Worm (Caenorhabditis elegans) whole organism, late embryonic: Measurements from ENCODE around the gene F11D11.21.

Experiments used
- C08G9.2 ChIP-seq: sonication (generic microtip); optimal IDR thresholded peaks from 2 replicates; lab custom pipeline; 2016; ENCODE audit warnings: mild to moderate bottlenecking, missing genetic modification characterization, moderate library complexity, missing compliant biosample characterization
- C38D4.7 ChIP-seq: fragments of 200-800 bp; sonication (Bioruptor generic); optimal IDR thresholded peaks from 2 replicates; lab custom pipeline; 2018; ENCODE audit warnings: mild to moderate bottlenecking, missing genetic modification characterization, moderate library complexity, missing compliant biosample characterization
- K09A11.1 ChIP-seq: sonication (generic microtip); optimal IDR thresholded peaks from 2 replicates; lab custom pipeline; 2017; ENCODE audit warnings: antibody characterized with exemption, mild to moderate bottlenecking, missing genetic modification characterization, missing compliant biosample characterization; ENCODE audit not compliant: insufficient read depth
- Y22D7AL.16 ChIP-seq: sonication (generic microtip); optimal IDR thresholded peaks from 2 replicates; lab custom pipeline; 2016; ENCODE audit warnings: missing genetic modification characterization, missing compliant biosample characterization
- ahr-1 ChIP-seq: sonication (generic microtip); optimal IDR thresholded peaks from 2 replicates; lab custom pipeline; 2016; ENCODE audit warnings: missing genetic modification characterization, missing compliant biosample characterization
- ama-1 ChIP-seq: fragments of 150-350 bp; optimal IDR thresholded peaks from 2 replicates; lab custom pipeline; 2014
- ceh-14 ChIP-seq: sonication (generic microtip); optimal IDR thresholded peaks from 2 replicates; lab custom pipeline; 2016; ENCODE audit warnings: missing genotype, missing genetic modification characterization, missing compliant biosample characterization
- ceh-18 ChIP-seq: sonication (generic microtip); optimal IDR thresholded peaks from 2 replicates; lab custom pipeline; 2016; ENCODE audit warnings: missing genetic modification characterization, missing compliant biosample characterization
- ceh-19 ChIP-seq: fragments of 200-800 bp; sonication (Bioruptor generic); optimal IDR thresholded peaks from 2 replicates; lab custom pipeline; 2018; ENCODE audit warnings: mild to moderate bottlenecking, missing genetic modification characterization, missing compliant biosample characterization
- ceh-22 ChIP-seq: sonication (generic microtip); optimal IDR thresholded peaks from 2 replicates; lab custom pipeline; 2017; ENCODE audit warnings: missing biosample characterization, missing genetic modification characterization
- ceh-24 ChIP-seq: sonication (generic microtip); optimal IDR thresholded peaks from 2 replicates; lab custom pipeline; 2016; ENCODE audit warnings: mild to moderate bottlenecking, missing genetic modification characterization, missing compliant biosample characterization
- ceh-31 ChIP-seq: sonication (generic microtip); optimal IDR thresholded peaks from 2 replicates; lab custom pipeline; 2016; ENCODE audit warnings: missing genetic modification characterization, missing compliant biosample characterization
- ceh-45 ChIP-seq: fragments of 200-800 bp; sonication (Bioruptor generic); IDR thresholded peaks from 2 replicates; pipeline ENCODE4 v1.3.6; 2022; ENCODE audit warnings: missing genetic modification reagents, missing genetic modification characterization, missing compliant biosample characterization
- ceh-6 ChIP-seq: fragments of 200-800 bp; sonication (Bioruptor generic); optimal IDR thresholded peaks from 2 replicates; lab custom pipeline; 2018; ENCODE audit warnings: mild to moderate bottlenecking, missing genetic modification characterization, missing compliant biosample characterization
- ceh-9 ChIP-seq: sonication (generic microtip); optimal IDR thresholded peaks from 2 replicates; lab custom pipeline; 2016; ENCODE audit warnings: mild to moderate bottlenecking, missing genetic modification characterization, inconsistent platforms, missing compliant biosample characterization
- che-1 ChIP-seq: sonication (generic microtip); optimal IDR thresholded peaks from 2 replicates; lab custom pipeline; 2016; ENCODE audit warnings: mild to moderate bottlenecking, missing genetic modification characterization, missing compliant biosample characterization
- dmd-4 ChIP-seq: sonication (generic microtip); optimal IDR thresholded peaks from 2 replicates; lab custom pipeline; 2016; ENCODE audit warnings: borderline replicate concordance, missing genetic modification characterization, missing compliant biosample characterization
- dve-1 ChIP-seq: sonication (generic microtip); optimal IDR thresholded peaks from 2 replicates; lab custom pipeline; 2017; ENCODE audit warnings: antibody characterized with exemption, mild to moderate bottlenecking, missing genetic modification characterization, missing compliant biosample characterization
- elt-2 ChIP-seq: sonication (generic microtip); optimal IDR thresholded peaks from 2 replicates; lab custom pipeline; 2016; ENCODE audit warnings: missing genetic modification reagents, missing genetic modification characterization, missing compliant biosample characterization
- ets-4 ChIP-seq: sonication (generic microtip); optimal IDR thresholded peaks from 2 replicates; lab custom pipeline; 2016; ENCODE audit warnings: missing genetic modification characterization, missing compliant biosample characterization
- fax-1 ChIP-seq: sonication (generic microtip); optimal IDR thresholded peaks from 2 replicates; lab custom pipeline; 2016; ENCODE audit warnings: missing genotype, missing genetic modification characterization, missing compliant biosample characterization
- fkh-6 ChIP-seq: sonication (generic microtip); optimal IDR thresholded peaks from 2 replicates; lab custom pipeline; 2016; ENCODE audit warnings: missing genetic modification characterization, missing compliant biosample characterization
- gmeb-2 ChIP-seq: sonication (generic microtip); optimal IDR thresholded peaks from 2 replicates; lab custom pipeline; 2016; ENCODE audit warnings: missing genetic modification characterization, inconsistent platforms, missing compliant biosample characterization
- hlh-15 ChIP-seq: sonication (generic microtip); optimal IDR thresholded peaks from 2 replicates; lab custom pipeline; 2016; ENCODE audit warnings: missing genetic modification characterization, missing compliant biosample characterization
- hlh-6 ChIP-seq: sonication (generic microtip); optimal IDR thresholded peaks from 2 replicates; lab custom pipeline; 2016; ENCODE audit warnings: missing genotype, missing genetic modification characterization, missing compliant biosample characterization
- hlh-8 ChIP-seq: sonication (generic microtip); optimal IDR thresholded peaks from 2 replicates; lab custom pipeline; 2016; ENCODE audit warnings: missing genotype, missing genetic modification characterization, missing compliant biosample characterization
- lin-11 ChIP-seq: fragments of 200-800 bp; sonication (Bioruptor generic); optimal IDR thresholded peaks from 2 replicates; lab custom pipeline; 2018; ENCODE audit warnings: mild to moderate bottlenecking, missing genetic modification characterization, missing compliant biosample characterization
- madf-2 ChIP-seq: sonication (generic microtip); optimal IDR thresholded peaks from 2 replicates; lab custom pipeline; 2017; ENCODE audit warnings: missing genetic modification characterization, missing compliant biosample characterization
- mec-3 ChIP-seq: sonication (generic microtip); optimal IDR thresholded peaks from 2 replicates; lab custom pipeline; 2016; ENCODE audit warnings: borderline replicate concordance, missing genetic modification characterization, missing compliant biosample characterization
- nhr-232 ChIP-seq: sonication (generic microtip); optimal IDR thresholded peaks from 2 replicates; lab custom pipeline; 2016; ENCODE audit warnings: missing genetic modification characterization, missing compliant biosample characterization
- npax-4 ChIP-seq: sonication (generic microtip); optimal IDR thresholded peaks from 2 replicates; lab custom pipeline; 2016; ENCODE audit warnings: missing genetic modification characterization, missing compliant biosample characterization
- pag-3 ChIP-seq: sonication (generic microtip); optimal IDR thresholded peaks from 2 replicates; lab custom pipeline; 2016; ENCODE audit warnings: missing compliant biosample characterization, missing genetic modification characterization, borderline replicate concordance
- pat-9 ChIP-seq: fragments of 200-800 bp; sonication (Bioruptor generic); optimal IDR thresholded peaks from 2 replicates; lab custom pipeline; 2018; ENCODE audit warnings: mild to moderate bottlenecking, missing genetic modification characterization, moderate library complexity, missing compliant biosample characterization
- pha-2 ChIP-seq: sonication (generic microtip); optimal IDR thresholded peaks from 2 replicates; lab custom pipeline; 2017; ENCODE audit warnings: mild to moderate bottlenecking, missing genetic modification characterization, missing compliant biosample characterization
- pha-4 ChIP-seq: fragments of 150-350 bp; optimal IDR thresholded peaks from 2 replicates; lab custom pipeline; 2018; ENCODE audit warnings: missing biosample characterization, missing genetic modification reagents, missing genetic modification characterization
- ref-2 ChIP-seq: sonication (generic microtip); optimal IDR thresholded peaks from 2 replicates; lab custom pipeline; 2016; ENCODE audit warnings: missing genetic modification characterization, missing compliant biosample characterization
- tbx-2 ChIP-seq: sonication (generic microtip); optimal IDR thresholded peaks from 2 replicates; lab custom pipeline; 2016; ENCODE audit warnings: missing genetic modification characterization, missing compliant biosample characterization
- ttx-3 ChIP-seq: sonication (generic microtip); optimal IDR thresholded peaks from 2 replicates; lab custom pipeline; 2016; ENCODE audit warnings: missing genetic modification reagents, missing genetic modification characterization, missing compliant biosample characterization
- unc-3 ChIP-seq, 2 experiments: fragments of 200-800 bp in 1 of 2; sonication (Bioruptor generic) in 1 of 2; sonication (generic microtip) in 1 of 2; conservative IDR thresholded peaks in 1 of 2; optimal IDR thresholded peaks in 1 of 2; 2 replicates each; pipeline versions ENCODE4 v1.3.6 to Lab custom; 2016 to 2022; ENCODE audit warnings: missing compliant biosample characterization in 2 of 2, missing genetic modification characterization in 2 of 2, missing genetic modification reagents in 1 of 2
- unc-55 ChIP-seq: sonication (generic microtip); optimal IDR thresholded peaks from 2 replicates; lab custom pipeline; 2017; ENCODE audit warnings: missing biosample characterization, missing genetic modification reagents, missing genetic modification characterization
- unc-86 ChIP-seq: sonication (generic microtip); optimal IDR thresholded peaks from 2 replicates; lab custom pipeline; 2016; ENCODE audit warnings: missing genetic modification characterization, missing compliant biosample characterization
- zip-5 ChIP-seq: sonication (generic microtip); optimal IDR thresholded peaks from 2 replicates; lab custom pipeline; 2016; ENCODE audit warnings: missing genetic modification characterization, missing compliant biosample characterization

The F11D11.21 gene

DNA sequence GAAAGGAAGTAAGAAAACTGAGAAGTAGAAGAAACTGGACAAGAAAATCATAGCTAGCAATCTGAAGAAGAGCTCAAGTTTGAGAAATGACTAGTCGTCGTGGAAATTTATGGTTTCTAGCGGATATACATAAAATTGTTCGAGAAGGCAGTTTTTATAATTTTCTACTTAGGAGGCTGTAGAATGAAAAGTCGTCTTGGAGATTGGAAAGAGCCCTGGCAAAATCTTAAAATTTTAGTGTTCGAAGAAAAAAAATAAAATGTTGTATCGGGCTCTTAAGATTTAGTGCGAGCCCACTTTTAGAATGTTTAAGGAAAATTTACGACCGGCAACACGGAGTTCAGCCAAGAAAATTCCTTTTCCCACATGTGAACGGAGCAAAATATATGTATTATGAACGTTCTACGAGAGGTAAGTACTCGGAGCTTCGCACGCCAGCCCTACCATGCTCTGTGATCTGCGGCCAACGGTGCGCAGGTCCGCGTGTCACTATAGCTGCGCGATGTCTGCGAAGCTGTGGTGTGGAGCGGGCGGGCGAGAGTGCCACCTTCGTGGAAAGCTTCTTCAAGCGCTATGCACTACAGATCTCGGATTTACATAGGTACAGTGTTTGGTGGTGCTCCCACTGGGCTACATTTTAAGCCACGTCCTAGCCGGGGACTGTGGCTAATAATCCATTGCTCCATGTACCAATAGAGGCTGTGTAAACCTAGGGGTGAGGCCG lies 3.2 kb downstream of the F11D11.21 start, which contains the start of gene clec-251:
Gene clec-251 (minus strand): TSS at position 51 of the 724 bp plus-strand sequence.
- TF ChIP-seq dmd-4 (tag; lab: Kevin White, UChicago) (no peak), ceh-45 (GFP tag; lab: Robert Waterston, UW) (no peak), ahr-1 (tag; lab: Kevin White, UChicago) (no peak), nhr-232 (tag; lab: Kevin White, UChicago) (no peak)

DNA sequence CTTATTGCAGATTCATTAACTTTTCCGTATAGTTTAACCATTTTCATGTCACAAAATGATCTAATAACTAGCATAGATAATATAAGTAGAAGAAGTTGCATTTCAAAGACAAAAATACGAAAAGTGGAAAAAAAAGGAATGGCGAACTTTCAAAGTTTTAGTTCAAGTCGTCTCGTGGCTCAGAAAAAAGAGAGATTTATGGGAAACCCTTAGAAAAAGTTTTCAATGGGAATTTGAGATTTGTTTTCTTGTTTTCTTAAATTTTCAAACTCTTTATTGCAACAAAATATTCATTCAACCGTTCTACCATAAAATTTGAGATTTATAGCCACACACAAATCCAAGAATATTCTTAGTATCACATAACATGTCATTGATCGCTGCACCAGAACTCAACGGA lies 8.2 kb downstream of the F11D11.21 start, which contains the start of gene clec-250:
Gene clec-250 (minus strand): TSS at position 101 of the 400 bp plus-strand sequence.
- no peak for TF ChIP-seq ceh-31 (tag; lab: Kevin White, UChicago)
- TF ChIP-seq che-1: no peak
- no peak for TF ChIP-seq hlh-15 (tag; lab: Kevin White, UChicago)
- no peak for TF ChIP-seq lin-11 (tag; lab: Kevin White, UChicago)
- TF ChIP-seq fkh-6: no peak
- TF ChIP-seq ceh-24 (tag; lab: Kevin White, UChicago): no peak

DNA sequence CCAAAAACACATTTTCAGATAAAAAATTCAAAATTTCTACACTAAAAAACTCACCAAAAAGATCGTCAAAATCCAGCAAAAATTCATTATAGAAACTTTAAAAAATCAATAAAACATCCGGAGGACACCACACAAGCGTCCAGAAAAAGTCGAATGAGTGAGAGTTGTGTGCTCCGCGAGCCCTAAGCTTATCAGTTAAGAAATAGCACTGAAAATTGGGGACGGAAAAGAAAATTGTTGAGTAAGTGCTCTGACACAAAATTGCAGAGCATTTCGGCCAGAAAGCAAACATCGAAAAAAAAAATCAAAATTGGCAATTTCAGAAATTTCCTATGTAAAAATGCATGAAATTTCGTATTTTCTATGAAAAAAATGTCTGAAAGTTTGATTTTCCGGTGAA lies 12.7 kb downstream of the F11D11.21 start:
- no peak for TF ChIP-seq unc-86 (tag; lab: Kevin White, UChicago)
- TF ChIP-seq ama-1: no peak
- no peak for TF ChIP-seq ets-4
- no peak for TF ChIP-seq unc-3 (GFP tag; conservative IDR thresholded peaks at IDR 0.05; lab: Robert Waterston, UW)
- no peak for TF ChIP-seq unc-3 (tag; optimal IDR thresholded peaks at IDR 0.05; lab: Kevin White, UChicago)
- no peak for TF ChIP-seq mec-3 (tag; lab: Kevin White, UChicago)
- no peak for TF ChIP-seq ceh-19 (GFP tag; lab: Kevin White, UChicago)
- TF ChIP-seq K09A11.1: no peak
- TF ChIP-seq tbx-2 (tag; lab: Kevin White, UChicago): no peak
- no peak for TF ChIP-seq ref-2 (tag; lab: Kevin White, UChicago)
- TF ChIP-seq fax-1 (tag; lab: Kevin White, UChicago): no peak
- no peak for TF ChIP-seq Y22D7AL.16 (tag; lab: Kevin White, UChicago)
- TF ChIP-seq ceh-9 (tag; lab: Kevin White, UChicago): no peak
- no peak for TF ChIP-seq npax-4
- TF ChIP-seq ceh-6: no peak
- no peak for TF ChIP-seq C08G9.2 (tag; lab: Kevin White, UChicago)

DNA sequence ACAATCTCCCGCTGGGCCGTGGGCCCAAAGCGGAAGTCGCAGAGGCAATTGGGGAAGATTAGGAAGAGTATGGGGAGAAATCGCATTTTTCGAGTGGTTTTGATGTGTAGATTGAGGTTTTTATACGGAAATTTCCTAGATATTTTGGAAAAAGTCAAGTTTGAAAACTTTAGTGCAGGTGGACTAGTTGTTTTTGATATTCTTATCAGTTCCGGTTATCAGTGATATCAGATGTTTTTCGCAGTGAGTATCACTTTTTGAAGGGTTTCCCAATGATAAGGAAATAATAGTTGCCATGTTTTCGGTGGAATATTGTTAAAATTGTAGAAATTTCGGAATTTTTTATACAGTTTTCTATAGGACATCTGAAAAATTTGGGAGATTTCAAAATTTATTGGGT lies 16.0 kb downstream of the F11D11.21 start, which contains the start of gene scl-20:
Gene scl-20 (minus strand): TSS at position 101 of the 400 bp plus-strand sequence.
- no peak for TF ChIP-seq ttx-3 (tag; lab: Kevin White, UChicago)
- no peak for TF ChIP-seq pha-2 (tag; lab: Kevin White, UChicago)
- peak; percentile 80 for TF ChIP-seq elt-2 (tag; lab: Kevin White, UChicago)
- TF ChIP-seq ceh-18: no peak
- TF ChIP-seq C38D4.7 (GFP tag; lab: Kevin White, UChicago): no peak
- TF ChIP-seq pag-3 (tag; lab: Kevin White, UChicago): no peak

DNA sequence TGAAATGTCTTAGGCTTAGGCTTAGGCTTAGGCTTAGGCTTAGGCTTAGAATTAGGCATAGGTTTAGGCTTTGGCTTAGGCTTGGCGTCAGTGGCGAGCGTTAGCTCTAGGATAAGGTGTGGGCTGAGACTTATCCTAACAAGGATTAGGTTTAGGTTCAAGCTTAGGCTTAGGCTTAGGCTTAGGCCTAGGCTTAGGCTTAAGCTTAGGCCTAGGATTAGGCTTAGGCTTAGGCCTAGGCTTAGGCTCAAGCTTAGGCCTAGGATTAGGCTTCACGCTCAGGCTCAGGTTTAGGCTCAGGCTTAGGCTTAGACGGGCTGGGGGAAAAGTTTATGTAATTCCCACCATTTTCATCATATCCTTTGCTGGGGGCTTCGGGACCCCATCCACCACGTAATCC lies 16.4 kb downstream of the F11D11.21 start:
- peak; percentile 20 for TF ChIP-seq mec-3 (tag; lab: Kevin White, UChicago)
- no peak for TF ChIP-seq hlh-6 (tag; lab: Kevin White, UChicago)
- no peak for TF ChIP-seq gmeb-2 (tag; lab: Kevin White, UChicago)
- no peak for TF ChIP-seq ceh-14 (tag; lab: Kevin White, UChicago)
- TF ChIP-seq unc-55: no peak
- peak; percentile 12 for TF ChIP-seq pag-3 (tag; lab: Kevin White, UChicago)
- no peak for TF ChIP-seq pha-4 (tag; lab: Kevin White, UChicago)
- no peak for TF ChIP-seq ahr-1 (tag; lab: Kevin White, UChicago)
- no peak for TF ChIP-seq madf-2
- no peak for TF ChIP-seq ceh-22
- no peak for TF ChIP-seq pat-9
- peak; percentile 95 for TF ChIP-seq dve-1 (tag; lab: Kevin White, UChicago)
- no peak for TF ChIP-seq hlh-8 (tag; lab: Kevin White, UChicago)
- no peak for TF ChIP-seq zip-5 (tag; lab: Kevin White, UChicago)
